Worm (Caenorhabditis elegans) whole organism, L4/young adult: ENCODE results near the gene srsx-15.
A peak's percentile ranks its signal among the peaks of the same experiment; 100 is the strongest.

Source experiments
- W03F9.2 ChIP-seq: fragments of 150-350 bp; optimal IDR thresholded peaks from 2 replicates; lab custom pipeline; 2014; ENCODE audit warnings: missing biosample characterization, missing genetic modification characterization
- dao-5 ChIP-seq: sonication (generic microtip); optimal IDR thresholded peaks from 2 replicates; lab custom pipeline; 2016; ENCODE audit warnings: missing genotype, missing genetic modification characterization, moderate library complexity, missing compliant biosample characterization
- him-1 ChIP-seq: sonication (generic microtip); optimal IDR thresholded peaks from 2 replicates; lab custom pipeline; 2016; ENCODE audit warnings: missing genotype, missing genetic modification reagents, missing genetic modification characterization, missing compliant biosample characterization

Gene srsx-15

ce11 chrIV:5623718-5624117 is at the start of gene srsx-15:
Gene srsx-15 (minus strand): TSS chrIV:5623818.
- no peak for TF ChIP-seq him-1
- TF ChIP-seq W03F9.2 (tag; lab: Kevin White, UChicago) = no peak
- TF ChIP-seq dao-5 (tag; lab: Kevin White, UChicago) = no peak

- TF ChIP-seq him-1 (no peak), dao-5 (tag; lab: Kevin White, UChicago) (no peak)
These were observed 47.7 kb upstream of the srsx-15 start for ce11 chrIV:5671325-5671724.

- TF ChIP-seq dao-5 (tag; lab: Kevin White, UChicago) = no peak
- no peak for TF ChIP-seq him-1
- TF ChIP-seq W03F9.2 (tag; lab: Kevin White, UChicago) = no peak
These were observed 45.8 kb upstream of the srsx-15 start, which contains the start of gene T19E7.6 for ce11 chrIV:5669459-5669858. Gene T19E7.6 (minus strand): TSS chrIV:5669503.

ce11 chrIV:5667191-5667590 is 43.6 kb upstream of the srsx-15 start:
- no peak for TF ChIP-seq W03F9.2 (tag; lab: Kevin White, UChicago)
- no peak for TF ChIP-seq dao-5 (tag; lab: Kevin White, UChicago)
- TF ChIP-seq him-1 = no peak

- TF ChIP-seq him-1 (no peak), W03F9.2 (tag; lab: Kevin White, UChicago) (peak; percentile 11), dao-5 (tag; lab: Kevin White, UChicago) (no peak)
These were observed 42.8 kb upstream of the srsx-15 start for ce11 chrIV:5666115-5667028.

- TF ChIP-seq W03F9.2 (tag; lab: Kevin White, UChicago) = peak; percentile 32
- no peak for TF ChIP-seq him-1
- no peak for TF ChIP-seq dao-5 (tag; lab: Kevin White, UChicago)
These were observed 41.8 kb upstream of the srsx-15 start for ce11 chrIV:5665353-5665918.

- no peak for TF ChIP-seq him-1
- no peak for TF ChIP-seq dao-5 (tag; lab: Kevin White, UChicago)
- TF ChIP-seq W03F9.2 (tag; lab: Kevin White, UChicago) = no peak
These were observed 40.9 kb upstream of the srsx-15 start, which contains the start of gene bec-1 for ce11 chrIV:5664375-5665004. Gene bec-1 (minus strand): TSS chrIV:5664425.

ce11 chrIV:5662886-5663285 is 39.3 kb upstream of the srsx-15 start:
- TF ChIP-seq him-1 (no peak), dao-5 (tag; lab: Kevin White, UChicago) (no peak), W03F9.2 (tag; lab: Kevin White, UChicago) (no peak)

- TF ChIP-seq W03F9.2 (tag; lab: Kevin White, UChicago) = no peak
- TF ChIP-seq dao-5 (tag; lab: Kevin White, UChicago) = no peak
- no peak for TF ChIP-seq him-1
These were observed 38.5 kb upstream of the srsx-15 start for ce11 chrIV:5662073-5662472.

ce11 chrIV:5660239-5660638 is 36.6 kb upstream of the srsx-15 start, which contains the start of gene skn-1:
Gene skn-1 (minus strand): TSS chrIV:5660384.
- TF ChIP-seq dao-5 (tag; lab: Kevin White, UChicago) (no peak), him-1 (no peak), W03F9.2 (tag; lab: Kevin White, UChicago) (no peak)

- TF ChIP-seq dao-5 (tag; lab: Kevin White, UChicago) = no peak
- no peak for TF ChIP-seq him-1
- no peak for TF ChIP-seq W03F9.2 (tag; lab: Kevin White, UChicago)
These were observed 35.8 kb upstream of the srsx-15 start for ce11 chrIV:5659461-5659860.

ce11 chrIV:5658897-5659296 is 35.3 kb upstream of the srsx-15 start:
- TF ChIP-seq him-1 (no peak), W03F9.2 (tag; lab: Kevin White, UChicago) (no peak), dao-5 (tag; lab: Kevin White, UChicago) (no peak)

ce11 chrIV:5658225-5658624 is 34.6 kb upstream of the srsx-15 start:
- TF ChIP-seq W03F9.2 (tag; lab: Kevin White, UChicago) = no peak
- TF ChIP-seq him-1 = no peak
- TF ChIP-seq dao-5 (tag; lab: Kevin White, UChicago) = no peak
